Worm (Caenorhabditis elegans) whole organism, L2 larva: Measurements from ENCODE around the gene hcp-2.

Source experiments
- C34F6.9 ChIP-seq: fragments of 150-350 bp; optimal IDR thresholded peaks from 2 replicates; lab custom pipeline; 2014; ENCODE audit warnings: missing biosample characterization, missing genetic modification characterization
- F13H6.1 ChIP-seq: sonication (generic microtip); optimal IDR thresholded peaks from 2 replicates; lab custom pipeline; 2016; ENCODE audit warnings: missing genetic modification characterization, missing compliant biosample characterization
- R02D3.7 ChIP-seq: fragments of 150-350 bp; optimal IDR thresholded peaks from 2 replicates; lab custom pipeline; 2014; ENCODE audit warnings: missing biosample characterization, missing genetic modification characterization
- Y55F3AM.14 ChIP-seq: fragments of 200-800 bp; sonication (Bioruptor generic); optimal IDR thresholded peaks from 2 replicates; lab custom pipeline; 2018; ENCODE audit warnings: mild to moderate bottlenecking, missing genetic modification characterization, missing compliant biosample characterization
- ZK546.5 ChIP-seq: sonication (generic microtip); optimal IDR thresholded peaks from 2 replicates; lab custom pipeline; 2017; ENCODE audit warnings: missing biosample characterization, missing genetic modification characterization
- alr-1 ChIP-seq: fragments of 150-350 bp; optimal IDR thresholded peaks from 2 replicates; lab custom pipeline; 2014; ENCODE audit warnings: missing biosample characterization, missing genetic modification characterization
- aly-2 ChIP-seq: fragments of 150-350 bp; optimal IDR thresholded peaks from 2 replicates; lab custom pipeline; 2014; ENCODE audit warnings: missing biosample characterization, missing genetic modification characterization
- ama-1 ChIP-seq: fragments of 150-350 bp; optimal IDR thresholded peaks from 2 replicates; lab custom pipeline; 2018; ENCODE audit warnings: inconsistent platforms
- ceh-16 ChIP-seq: fragments of 150-350 bp; optimal IDR thresholded peaks from 2 replicates; lab custom pipeline; 2014; ENCODE audit warnings: missing biosample characterization, missing genetic modification characterization
- egl-27 ChIP-seq: sonication (generic microtip); optimal IDR thresholded peaks from 3 replicates; lab custom pipeline; 2017; ENCODE audit warnings: missing biosample characterization, missing genetic modification reagents, missing genetic modification characterization
- elt-1 ChIP-seq: fragments of 150-350 bp; optimal IDR thresholded peaks from 2 replicates; lab custom pipeline; 2014; ENCODE audit warnings: missing biosample characterization, missing genetic modification characterization
- fos-1 ChIP-seq: fragments of 150-350 bp; optimal IDR thresholded peaks from 2 replicates; lab custom pipeline; 2014; ENCODE audit warnings: missing biosample characterization, missing genetic modification characterization
- gmeb-1 ChIP-seq: fragments of 150-350 bp; optimal IDR thresholded peaks from 2 replicates; lab custom pipeline; 2014; ENCODE audit warnings: missing biosample characterization, missing genetic modification characterization
- lin-11 ChIP-seq: fragments of 150-350 bp; sonication (generic microtip); optimal IDR thresholded peaks from 2 replicates; lab custom pipeline; 2014; ENCODE audit warnings: missing biosample characterization, missing genetic modification characterization, inconsistent platforms, mixed read lengths
- lin-13 ChIP-seq: fragments of 150-350 bp; optimal IDR thresholded peaks from 2 replicates; lab custom pipeline; 2014; ENCODE audit warnings: missing biosample characterization, missing genetic modification reagents, missing genetic modification characterization
- lin-39 ChIP-seq: fragments of 150-350 bp; optimal IDR thresholded peaks from 2 replicates; lab custom pipeline; 2014; ENCODE audit warnings: missing biosample characterization, missing genetic modification reagents, missing genetic modification characterization
- mab-5 ChIP-seq: fragments of 150-350 bp; optimal IDR thresholded peaks from 2 replicates; lab custom pipeline; 2014; ENCODE audit warnings: missing biosample characterization, missing genetic modification characterization
- mbf-1 ChIP-seq: sonication (generic microtip); optimal IDR thresholded peaks from 2 replicates; lab custom pipeline; 2017; ENCODE audit warnings: missing biosample characterization, missing genetic modification characterization
- mdl-1 ChIP-seq, 2 experiments: fragments of 150-350 bp in 1 of 2; sonication (generic microtip) in 1 of 2; optimal IDR thresholded peaks; 2 replicates each; lab custom pipeline; 2017; ENCODE audit warnings: missing biosample characterization in 2 of 2, missing genetic modification characterization in 2 of 2
- nhr-11 ChIP-seq: fragments of 150-350 bp; optimal IDR thresholded peaks from 2 replicates; lab custom pipeline; 2014; ENCODE audit warnings: missing biosample characterization, missing genetic modification characterization
- nhr-12 ChIP-seq: fragments of 150-350 bp; optimal IDR thresholded peaks from 2 replicates; lab custom pipeline; 2014; ENCODE audit warnings: missing biosample characterization, missing genetic modification characterization
- nhr-129 ChIP-seq: fragments of 150-350 bp; optimal IDR thresholded peaks from 2 replicates; lab custom pipeline; 2014; ENCODE audit warnings: missing biosample characterization, missing genetic modification characterization
- nhr-21 ChIP-seq: fragments of 150-350 bp; optimal IDR thresholded peaks from 2 replicates; lab custom pipeline; 2014; ENCODE audit warnings: missing biosample characterization, missing genetic modification characterization
- nhr-23 ChIP-seq: fragments of 150-350 bp; optimal IDR thresholded peaks from 2 replicates; lab custom pipeline; 2014; ENCODE audit warnings: missing biosample characterization, missing genetic modification reagents, missing genetic modification characterization
- nhr-6 ChIP-seq: fragments of 150-350 bp; optimal IDR thresholded peaks from 2 replicates; lab custom pipeline; 2014; ENCODE audit warnings: missing biosample characterization, missing genetic modification characterization
- nhr-77 ChIP-seq: fragments of 150-350 bp; optimal IDR thresholded peaks from 2 replicates; lab custom pipeline; 2014; ENCODE audit warnings: missing biosample characterization, missing genetic modification characterization
- peb-1 ChIP-seq: fragments of 150-350 bp; optimal IDR thresholded peaks from 2 replicates; lab custom pipeline; 2014; ENCODE audit warnings: missing biosample characterization, missing genetic modification characterization
- sem-4 ChIP-seq: fragments of 150-350 bp; optimal IDR thresholded peaks from 2 replicates; lab custom pipeline; 2014; ENCODE audit warnings: missing biosample characterization, missing genetic modification reagents, missing genetic modification characterization
- sma-9 ChIP-seq, 2 experiments: fragments of 150-350 bp in 1 of 2; sonication (generic microtip) in 1 of 2; optimal IDR thresholded peaks; 2 replicates each; lab custom pipeline; 2014 to 2016; ENCODE audit warnings: missing genetic modification characterization in 2 of 2, mild to moderate bottlenecking in 1 of 2, missing biosample characterization in 1 of 2, missing compliant biosample characterization in 1 of 2, missing genetic modification reagents in 1 of 2, moderate library complexity in 1 of 2
- snpc-4 ChIP-seq: fragments of 150-350 bp; optimal IDR thresholded peaks from 2 replicates; lab custom pipeline; 2014; ENCODE audit warnings: missing biosample characterization, missing genetic modification characterization
- unc-55 ChIP-seq: fragments of 150-350 bp; sonication (generic microtip); optimal IDR thresholded peaks from 3 replicates; lab custom pipeline; 2014; ENCODE audit warnings: missing biosample characterization, missing genetic modification reagents, missing genetic modification characterization
- unc-62 ChIP-seq: fragments of 150-350 bp; optimal IDR thresholded peaks from 2 replicates; lab custom pipeline; 2014; ENCODE audit warnings: missing biosample characterization, missing genetic modification reagents, missing genetic modification characterization
- zag-1 ChIP-seq: fragments of 150-350 bp; optimal IDR thresholded peaks from 2 replicates; lab custom pipeline; 2014; ENCODE audit warnings: missing biosample characterization, missing genetic modification characterization
- ztf-1 ChIP-seq: fragments of 200-800 bp; sonication (Bioruptor generic); conservative IDR thresholded peaks from 2 replicates; pipeline ENCODE4 v1.3.6; 2022; ENCODE audit warnings: missing genetic modification characterization, missing compliant biosample characterization
- ztf-11 ChIP-seq: sonication (generic microtip); optimal IDR thresholded peaks from 2 replicates; lab custom pipeline; 2017; ENCODE audit warnings: missing biosample characterization, missing genetic modification characterization

hcp-2 gene

ce11 chrV:9616687-9617086 is 29.0 kb upstream of the hcp-2 start:
- TF ChIP-seq ztf-1 (no peak), ceh-16 (tag; lab: Kevin White, UChicago) (no peak), nhr-77 (tag; lab: Kevin White, UChicago) (no peak), nhr-129 (tag; lab: Kevin White, UChicago) (no peak), mbf-1 (tag; lab: Kevin White, UChicago) (no peak), lin-13 (GFP tag; lab: Kevin White, UChicago) (no peak), mdl-1 (tag; optimal IDR thresholded peaks at IDR 0.05; lab: Kevin White, UChicago) (no peak), ztf-11 (no peak), unc-55 (GFP tag; lab: Kevin White, UChicago) (no peak), lin-39 (no peak), mab-5 (tag; lab: Kevin White, UChicago) (no peak), C34F6.9 (tag; lab: Kevin White, UChicago) (no peak), aly-2 (tag; lab: Kevin White, UChicago) (no peak)

ce11 chrV:9618420-9618819 is 27.2 kb upstream of the hcp-2 start:
- TF ChIP-seq nhr-11 = no peak
- no peak for TF ChIP-seq unc-62 (GFP tag; lab: Kevin White, UChicago)
- TF ChIP-seq R02D3.7 (tag; lab: Kevin White, UChicago) = no peak
- TF ChIP-seq snpc-4 (tag; lab: Kevin White, UChicago) = no peak
- no peak for TF ChIP-seq nhr-129 (tag; lab: Kevin White, UChicago)
- no peak for TF ChIP-seq fos-1 (tag; lab: Kevin White, UChicago)
- TF ChIP-seq lin-13 (GFP tag; lab: Kevin White, UChicago) = no peak
- no peak for TF ChIP-seq mdl-1 (tag; optimal IDR thresholded peaks at IDR 0.05; lab: Kevin White, UChicago)
- TF ChIP-seq F13H6.1 (tag; lab: Kevin White, UChicago) = no peak
- no peak for TF ChIP-seq zag-1
- no peak for TF ChIP-seq unc-55 (GFP tag; lab: Kevin White, UChicago)
- TF ChIP-seq elt-1 = no peak

- TF ChIP-seq nhr-12 (tag; lab: Kevin White, UChicago) (no peak), nhr-77 (tag; lab: Kevin White, UChicago) (no peak), nhr-129 (tag; lab: Kevin White, UChicago) (no peak), nhr-6 (tag; lab: Kevin White, UChicago) (no peak), ceh-16 (tag; lab: Kevin White, UChicago) (no peak), mdl-1 (tag; optimal IDR thresholded peaks at IDR 0.05; lab: Kevin White, UChicago) (no peak), lin-13 (GFP tag; lab: Kevin White, UChicago) (no peak), alr-1 (tag; lab: Kevin White, UChicago) (no peak), snpc-4 (tag; lab: Kevin White, UChicago) (no peak), lin-11 (no peak), ZK546.5 (tag; lab: Kevin White, UChicago) (no peak), sem-4 (tag; lab: Kevin White, UChicago) (no peak), nhr-21 (tag; lab: Kevin White, UChicago) (no peak)
Observed at ce11 chrV:9618919-9619318, 26.7 kb upstream of the hcp-2 start, which contains the start of gene idpc-7. Gene idpc-7 (minus strand): TSS chrV:9619019.

ce11 chrV:9619850-9620249 is 25.8 kb upstream of the hcp-2 start, which contains the start of gene idpc-6:
Gene idpc-6 (plus strand): TSS chrV:9620150.
- TF ChIP-seq ama-1 (lab: Kevin White, UChicago) (no peak), mbf-1 (tag; lab: Kevin White, UChicago) (no peak), egl-27 (tag; lab: Kevin White, UChicago) (no peak), unc-62 (GFP tag; lab: Kevin White, UChicago) (no peak), nhr-21 (tag; lab: Kevin White, UChicago) (no peak), F13H6.1 (tag; lab: Kevin White, UChicago) (no peak), mab-5 (tag; lab: Kevin White, UChicago) (no peak), unc-55 (GFP tag; lab: Kevin White, UChicago) (no peak), snpc-4 (tag; lab: Kevin White, UChicago) (no peak), Y55F3AM.14 (no peak), gmeb-1 (no peak), peb-1 (no peak), sma-9 (GFP tag; optimal IDR thresholded peaks at IDR 0.05; lab: Kevin White, UChicago) (no peak), sma-9 (tag; optimal IDR thresholded peaks at IDR 0.05; lab: Kevin White, UChicago) (no peak), nhr-23 (tag; lab: Kevin White, UChicago) (no peak), nhr-6 (tag; lab: Kevin White, UChicago) (no peak)
